Fruit fly (Drosophila melanogaster) whole organism, embryonic: ENCODE measurements around the gene Egfrap.
A peak's percentile ranks its signal among the peaks of the same experiment; 100 is the strongest.

Experiments
- Aef1 ChIP-seq: fragments of 200-800 bp; sonication (Bioruptor generic); IDR thresholded peaks from 3 replicates; pipeline ENCODE4 v1.3.6; 2022; ENCODE audit warnings: missing biosample characterization, missing genetic modification characterization
- Blimp-1 ChIP-seq: fragments of 200-800 bp; sonication (Bioruptor generic); optimal IDR thresholded peaks from 3 replicates; lab custom pipeline; 2018; ENCODE audit warnings: missing biosample characterization, missing genetic modification characterization, mild to moderate bottlenecking, moderate library complexity, missing genetic modification reagents
- CG1024 ChIP-seq: fragments of 200-800 bp; sonication (Bioruptor generic); IDR thresholded peaks from 2 replicates; pipeline ENCODE4 v1.3.6; 2022; ENCODE audit warnings: missing biosample characterization, missing genetic modification characterization
- CG11504 ChIP-seq: fragments of 200-800 bp; sonication (Bioruptor generic); optimal IDR thresholded peaks from 3 replicates; lab custom pipeline; 2019; ENCODE audit warnings: missing biosample characterization, mild to moderate bottlenecking, missing genetic modification characterization, moderate library complexity
- CG12155 ChIP-seq: fragments of 200-800 bp; sonication (Bioruptor generic); optimal IDR thresholded peaks from 3 replicates; lab custom pipeline; 2016; ENCODE audit warnings: missing biosample characterization, missing genetic modification characterization
- CG13287 ChIP-seq: fragments of 200-800 bp; sonication (Bioruptor generic); IDR thresholded peaks from 2 replicates; pipeline ENCODE4 v1.3.6; 2022; ENCODE audit warnings: missing biosample characterization, missing genetic modification characterization; ENCODE audit not compliant: partially characterized antibody
- CG13624 ChIP-seq: fragments of 200-800 bp; sonication (Bioruptor generic); optimal IDR thresholded peaks from 2 replicates; lab custom pipeline; 2016; ENCODE audit warnings: missing biosample characterization, missing genetic modification characterization
- CG14441 ChIP-seq: fragments of 200-800 bp; sonication (Bioruptor generic); IDR thresholded peaks from 2 replicates; pipeline ENCODE4 v1.3.6; 2022; ENCODE audit warnings: missing biosample characterization, missing genetic modification characterization
- CG14667 ChIP-seq: fragments of 200-800 bp; sonication (Bioruptor generic); IDR thresholded peaks from 2 replicates; pipeline ENCODE4 v1.3.6; 2022; ENCODE audit warnings: missing biosample characterization, missing genetic modification characterization
- CG14710 ChIP-seq: fragments of 200-800 bp; sonication (Bioruptor generic); optimal IDR thresholded peaks from 3 replicates; lab custom pipeline; 2019; ENCODE audit warnings: missing biosample characterization, mild to moderate bottlenecking, missing genetic modification characterization, moderate library complexity
- CG15514 ChIP-seq: fragments of 200-800 bp; sonication (Bioruptor generic); optimal IDR thresholded peaks from 3 replicates; lab custom pipeline; 2017; ENCODE audit warnings: missing biosample characterization, missing genetic modification characterization, mild to moderate bottlenecking, moderate library complexity, missing genetic modification reagents
- CG1602 ChIP-seq: fragments of 200-800 bp; sonication (Bioruptor generic); optimal IDR thresholded peaks from 3 replicates; lab custom pipeline; 2016; ENCODE audit warnings: missing biosample characterization, missing genetic modification characterization
- CG1603 ChIP-seq: fragments of 200-800 bp; sonication (Bioruptor generic); optimal IDR thresholded peaks from 2 replicates; lab custom pipeline; 2019; ENCODE audit warnings: missing biosample characterization, mild to moderate bottlenecking, missing genetic modification characterization, moderate library complexity
- CG16863 ChIP-seq: fragments of 200-800 bp; sonication (Bioruptor generic); optimal IDR thresholded peaks from 3 replicates; lab custom pipeline; 2016; ENCODE audit warnings: missing biosample characterization, missing genetic modification characterization
- CG1792 ChIP-seq: fragments of 200-800 bp; sonication (Bioruptor generic); optimal IDR thresholded peaks from 2 replicates; lab custom pipeline; 2016; ENCODE audit warnings: missing biosample characterization, missing genetic modification characterization
- CG18262 ChIP-seq: fragments of 200-800 bp; optimal IDR thresholded peaks from 3 replicates; lab custom pipeline; 2019; ENCODE audit warnings: missing biosample characterization, mild to moderate bottlenecking, missing genetic modification characterization, moderate library complexity
- CG2678 ChIP-seq: fragments of 200-800 bp; sonication (Bioruptor generic); optimal IDR thresholded peaks from 3 replicates; lab custom pipeline; 2019; ENCODE audit warnings: missing biosample characterization, mild to moderate bottlenecking, missing genetic modification characterization, moderate library complexity
- CG30431 ChIP-seq: fragments of 200-800 bp; sonication (Bioruptor generic); optimal IDR thresholded peaks from 2 replicates; lab custom pipeline; 2017; ENCODE audit warnings: missing biosample characterization, missing genetic modification characterization
- CG3995 ChIP-seq: fragments of 200-800 bp; sonication (Bioruptor generic); optimal IDR thresholded peaks from 3 replicates; lab custom pipeline; 2016; ENCODE audit warnings: missing biosample characterization, missing genetic modification characterization
- CG43689 ChIP-seq: fragments of 200-800 bp; sonication (Bioruptor generic); IDR thresholded peaks from 2 replicates; pipeline ENCODE4 v1.3.6; 2022; ENCODE audit warnings: missing biosample characterization, missing genetic modification characterization
- CG6683 ChIP-seq: fragments of 200-800 bp; sonication (Bioruptor generic); optimal IDR thresholded peaks from 2 replicates; lab custom pipeline; 2017; ENCODE audit warnings: missing biosample characterization, mild to moderate bottlenecking, missing genetic modification characterization, missing genetic modification reagents
- CG6791 ChIP-seq: fragments of 200-800 bp; sonication (Bioruptor generic); IDR thresholded peaks from 3 replicates; pipeline ENCODE4 v1.3.6; 2022; ENCODE audit warnings: missing biosample characterization, missing genetic modification characterization; ENCODE audit not compliant: partially characterized antibody
- CG8765 ChIP-seq: fragments of 200-800 bp; sonication (Bioruptor generic); IDR thresholded peaks from 2 replicates; pipeline ENCODE4 v1.3.6; 2022; ENCODE audit warnings: missing biosample characterization, missing genetic modification characterization
- Dref ChIP-seq: fragments of 200-800 bp; sonication (Bioruptor generic); IDR thresholded peaks from 2 replicates; pipeline ENCODE4 v1.3.6; 2022; ENCODE audit warnings: missing biosample characterization, missing genetic modification characterization
- Drgx ChIP-seq: fragments of 200-800 bp; sonication (Bioruptor generic); IDR thresholded peaks from 2 replicates; pipeline ENCODE4 v1.3.6; 2022; ENCODE audit warnings: missing biosample characterization, missing genetic modification characterization
- ERR ChIP-seq: fragments of 200-800 bp; sonication (Bioruptor generic); optimal IDR thresholded peaks from 2 replicates; lab custom pipeline; 2016; ENCODE audit warnings: missing biosample characterization, missing genetic modification characterization
- Elba2 ChIP-seq: fragments of 200-800 bp; sonication (Bioruptor generic); optimal IDR thresholded peaks from 3 replicates; lab custom pipeline; 2016; ENCODE audit warnings: missing biosample characterization, missing genetic modification characterization
- Kr ChIP-seq: fragments of 200-800 bp; sonication (Bioruptor generic); optimal IDR thresholded peaks from 2 replicates; lab custom pipeline; 2017; ENCODE audit warnings: missing biosample characterization, mild to moderate bottlenecking, missing genetic modification characterization
- Med ChIP-seq: fragments of 200-800 bp; sonication (Bioruptor generic); peaks from one replicate; lab custom pipeline; 2016; ENCODE audit warnings: missing biosample characterization, missing genetic modification characterization, mild to moderate bottlenecking, inconsistent platforms, moderate library complexity
- Mes4 ChIP-seq: fragments of 200-800 bp; sonication (Bioruptor generic); optimal IDR thresholded peaks from 2 replicates; lab custom pipeline; 2016; ENCODE audit warnings: missing biosample characterization, missing genetic modification characterization
- Poxn ChIP-seq: fragments of 200-800 bp; sonication (Bioruptor generic); IDR thresholded peaks from 2 replicates; pipeline ENCODE4 v1.3.6; 2022; ENCODE audit warnings: missing biosample characterization, missing genetic modification characterization
- Ptx1 ChIP-seq: fragments of 200-800 bp; sonication (Bioruptor generic); IDR thresholded peaks from 2 replicates; pipeline ENCODE4 v1.3.6; 2022; ENCODE audit warnings: missing biosample characterization, missing genetic modification characterization
- Ravus ChIP-seq: fragments of 200-800 bp; sonication (Bioruptor generic); IDR thresholded peaks from 2 replicates; pipeline ENCODE4 v1.3.6; 2022; ENCODE audit warnings: missing biosample characterization, missing genetic modification characterization
- Rfx ChIP-seq: fragments of 200-800 bp; sonication (Bioruptor generic); IDR thresholded peaks from 2 replicates; pipeline ENCODE4 v1.3.6; 2022; ENCODE audit warnings: missing biosample characterization, missing genetic modification characterization
- TFAM ChIP-seq: fragments of 200-800 bp; sonication (Bioruptor generic); optimal IDR thresholded peaks from 2 replicates; lab custom pipeline; 2017; ENCODE audit warnings: missing biosample characterization, missing genetic modification characterization, inconsistent platforms
- caup ChIP-seq: fragments of 200-800 bp; sonication (Bioruptor generic); optimal IDR thresholded peaks from 3 replicates; lab custom pipeline; 2017; ENCODE audit warnings: missing biosample characterization, mild to moderate bottlenecking, missing genetic modification characterization, moderate library complexity; ENCODE audit not compliant: severe bottlenecking
- grn ChIP-seq: fragments of 200-800 bp; sonication (Bioruptor generic); optimal IDR thresholded peaks from 3 replicates; lab custom pipeline; 2017; ENCODE audit warnings: missing biosample characterization, missing genetic modification characterization
- gsb-n ChIP-seq: fragments of 200-800 bp; sonication (Bioruptor generic); optimal IDR thresholded peaks from 3 replicates; lab custom pipeline; 2018; ENCODE audit warnings: missing biosample characterization, mild to moderate bottlenecking, missing genetic modification characterization
- hb ChIP-seq: fragments of 200-800 bp; sonication (Bioruptor generic); IDR thresholded peaks from 3 replicates; pipeline ENCODE4 v1.3.6; 2022; ENCODE audit warnings: missing biosample characterization, missing genetic modification characterization; ENCODE audit not compliant: partially characterized antibody
- hkb ChIP-seq, 2 experiments: fragments of 200-800 bp in 1 of 2; fragments of >200 bp in 1 of 2; sonication (Bioruptor generic) in 1 of 2; IDR thresholded peaks in 1 of 2; optimal IDR thresholded peaks in 1 of 2; 2 replicates each; pipeline versions ENCODE4 v1.3.6 to Lab custom; 2017 to 2022; ENCODE audit warnings: missing biosample characterization in 1 of 2, missing genetic modification characterization in 1 of 2
- kay ChIP-seq: fragments of 200-800 bp; sonication (Bioruptor generic); optimal IDR thresholded peaks from 2 replicates; lab custom pipeline; 2016; ENCODE audit warnings: missing biosample characterization, missing genetic modification characterization
- mirr ChIP-seq: fragments of 200-800 bp; sonication (Bioruptor generic); optimal IDR thresholded peaks from 3 replicates; lab custom pipeline; 2018; ENCODE audit warnings: missing biosample characterization, mild to moderate bottlenecking, missing genetic modification characterization
- pb ChIP-seq: fragments of 200-800 bp; sonication (Bioruptor generic); optimal IDR thresholded peaks from 3 replicates; lab custom pipeline; 2016; ENCODE audit warnings: missing biosample characterization, missing genetic modification characterization
- pfk ChIP-seq: fragments of 200-800 bp; sonication (Bioruptor generic); optimal IDR thresholded peaks from 2 replicates; lab custom pipeline; 2018; ENCODE audit warnings: missing biosample characterization, mild to moderate bottlenecking, missing genetic modification characterization, moderate library complexity
- pum ChIP-seq: fragments of 200-800 bp; sonication (Bioruptor generic); optimal IDR thresholded peaks from 2 replicates; lab custom pipeline; 2016; ENCODE audit warnings: missing biosample characterization, missing genetic modification characterization
- ro ChIP-seq: fragments of 200-800 bp; sonication (Bioruptor generic); IDR thresholded peaks from 2 replicates; pipeline ENCODE4 v1.3.6; 2022; ENCODE audit warnings: missing biosample characterization, missing genetic modification characterization
- run ChIP-seq: fragments of 200-800 bp; sonication (Bioruptor generic); optimal IDR thresholded peaks from 3 replicates; lab custom pipeline; 2018; ENCODE audit warnings: missing biosample characterization, mild to moderate bottlenecking, missing genetic modification characterization
- sob ChIP-seq: fragments of 200-800 bp; sonication (Bioruptor generic); IDR thresholded peaks from 2 replicates; pipeline ENCODE4 v1.3.6; 2022; ENCODE audit warnings: missing biosample characterization, missing genetic modification characterization
- tin ChIP-seq: fragments of 200-800 bp; sonication (Bioruptor generic); optimal IDR thresholded peaks from 3 replicates; lab custom pipeline; 2016; ENCODE audit warnings: missing biosample characterization, missing genetic modification characterization
- tup ChIP-seq: fragments of 200-800 bp; sonication (Bioruptor generic); optimal IDR thresholded peaks from 2 replicates; lab custom pipeline; 2016; ENCODE audit warnings: missing biosample characterization, mild to moderate bottlenecking, missing genetic modification characterization, moderate library complexity
- twi ChIP-seq: fragments of 200-800 bp; optimal IDR thresholded peaks from 2 replicates; lab custom pipeline; 2019; ENCODE audit warnings: missing biosample characterization, mild to moderate bottlenecking, missing genetic modification characterization, moderate library complexity

Gene Egfrap

DNA sequence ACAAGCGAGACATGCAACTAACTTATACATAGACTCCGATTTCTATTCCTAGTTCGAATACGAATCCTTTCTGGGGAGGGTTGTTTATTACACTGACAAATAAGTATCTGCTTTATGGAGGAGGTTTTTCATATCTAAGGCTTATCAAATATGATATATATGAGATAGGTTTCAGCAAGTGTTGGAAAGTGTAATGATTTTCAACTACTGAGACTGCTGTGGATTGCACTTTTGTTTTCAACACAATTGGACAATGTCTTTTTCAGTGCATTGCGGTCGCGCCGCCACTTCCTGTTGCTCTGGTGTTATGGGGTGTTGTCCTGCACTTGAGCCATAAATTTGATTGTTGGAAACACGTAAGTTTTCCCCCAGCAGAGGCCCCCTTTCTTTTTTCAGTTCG, 37.2 kb upstream of the Egfrap start (continued):
- TF ChIP-seq CG43689 (GFP tag; lab: Robert Waterston, UW) = no peak
- no peak for TF ChIP-seq CG3995
- TF ChIP-seq CG1602 (GFP tag; lab: Kevin White, UChicago) = peak; percentile 37
- peak; percentile 60 for TF ChIP-seq CG1603 (tag; lab: Kevin White, UChicago)
- no peak for TF ChIP-seq Ravus (GFP tag; lab: Robert Waterston, UW)
- no peak for TF ChIP-seq mirr (GFP tag; lab: Kevin White, UChicago)
- no peak for TF ChIP-seq CG1024 (GFP tag; lab: Robert Waterston, UW)
- no peak for TF ChIP-seq hkb (optimal IDR thresholded peaks at IDR 0.05; lab: Kevin White, UChicago)
- peak; percentile 31; the same call in 1 of the 2 replicates for TF ChIP-seq hkb (GFP tag; IDR thresholded peaks at IDR 0.05; lab: Robert Waterston, UW)
- TF ChIP-seq gsb-n = peak; percentile 25
- no peak for TF ChIP-seq run (tag; lab: Kevin White, UChicago)
- TF ChIP-seq TFAM (GFP tag; lab: Kevin White, UChicago) = peak; percentile 23
- peak; percentile 74 for TF ChIP-seq CG14710
- TF ChIP-seq pfk = no peak
- no peak for TF ChIP-seq Aef1 (GFP tag; lab: Robert Waterston, UW)
- TF ChIP-seq CG15514 (GFP tag; lab: Kevin White, UChicago) = no peak
- no peak for TF ChIP-seq tup (GFP tag; lab: Kevin White, UChicago)
- no peak for TF ChIP-seq pum (GFP tag; lab: Kevin White, UChicago)
- TF ChIP-seq grn (GFP tag; lab: Kevin White, UChicago) = no peak
- TF ChIP-seq CG16863 (GFP tag; lab: Kevin White, UChicago) = peak; percentile 53
- no peak for TF ChIP-seq Ptx1 (GFP tag; lab: Robert Waterston, UW)
- no peak for TF ChIP-seq CG14441 (GFP tag; lab: Robert Waterston, UW)
- peak; percentile 20 for TF ChIP-seq CG12155
- TF ChIP-seq CG14667 (GFP tag; lab: Robert Waterston, UW) = peak; percentile 24; the same call in 1 of the 2 replicates
- TF ChIP-seq ERR (GFP tag; lab: Kevin White, UChicago) = no peak
- TF ChIP-seq CG6791 = no peak
- TF ChIP-seq Med (GFP tag; lab: Kevin White, UChicago) = peak; percentile 27
- peak; percentile 24 for TF ChIP-seq Elba2 (GFP tag; lab: Kevin White, UChicago)
- no peak for TF ChIP-seq CG13624 (GFP tag; lab: Kevin White, UChicago)
- TF ChIP-seq CG6683 (GFP tag; lab: Kevin White, UChicago) = no peak
- peak; percentile 51 for TF ChIP-seq Mes4 (GFP tag; lab: Kevin White, UChicago)
- TF ChIP-seq kay (GFP tag; lab: Kevin White, UChicago) = no peak
- TF ChIP-seq sob (GFP tag; lab: Robert Waterston, UW) = no peak
- peak; percentile 60 for TF ChIP-seq CG2678 (tag; lab: Kevin White, UChicago)
- TF ChIP-seq Kr (GFP tag; lab: Kevin White, UChicago) = no peak
- TF ChIP-seq CG30431 = peak; percentile 49
- TF ChIP-seq Drgx (GFP tag; lab: Robert Waterston, UW) = no peak
- no peak for TF ChIP-seq CG13287 (GFP tag; lab: Robert Waterston, UW)
- no peak for TF ChIP-seq CG1792 (GFP tag; lab: Kevin White, UChicago)
- peak; percentile 45 for TF ChIP-seq tin
- no peak for TF ChIP-seq hb (GFP tag; lab: Robert Waterston, UW)
- TF ChIP-seq Poxn (GFP tag; lab: Robert Waterston, UW) = no peak
- TF ChIP-seq Blimp-1 (GFP tag; lab: Kevin White, UChicago) = peak; percentile 65
- no peak for TF ChIP-seq pb
- no peak for TF ChIP-seq Dref (GFP tag; lab: Robert Waterston, UW)
- peak; percentile 61; the same call in 1 of the 2 replicates for TF ChIP-seq CG8765 (GFP tag; lab: Robert Waterston, UW)
- TF ChIP-seq CG18262 (tag; lab: Kevin White, UChicago) = peak; percentile 82
- no peak for TF ChIP-seq ro
- peak; percentile 61 for TF ChIP-seq CG11504
- no peak for TF ChIP-seq Rfx (GFP tag; lab: Robert Waterston, UW)
- TF ChIP-seq twi = peak; percentile 21
- TF ChIP-seq caup (GFP tag; lab: Kevin White, UChicago) = no peak
